Worm (Caenorhabditis elegans): ENCODE results near the gene mev-1.

DNA sequence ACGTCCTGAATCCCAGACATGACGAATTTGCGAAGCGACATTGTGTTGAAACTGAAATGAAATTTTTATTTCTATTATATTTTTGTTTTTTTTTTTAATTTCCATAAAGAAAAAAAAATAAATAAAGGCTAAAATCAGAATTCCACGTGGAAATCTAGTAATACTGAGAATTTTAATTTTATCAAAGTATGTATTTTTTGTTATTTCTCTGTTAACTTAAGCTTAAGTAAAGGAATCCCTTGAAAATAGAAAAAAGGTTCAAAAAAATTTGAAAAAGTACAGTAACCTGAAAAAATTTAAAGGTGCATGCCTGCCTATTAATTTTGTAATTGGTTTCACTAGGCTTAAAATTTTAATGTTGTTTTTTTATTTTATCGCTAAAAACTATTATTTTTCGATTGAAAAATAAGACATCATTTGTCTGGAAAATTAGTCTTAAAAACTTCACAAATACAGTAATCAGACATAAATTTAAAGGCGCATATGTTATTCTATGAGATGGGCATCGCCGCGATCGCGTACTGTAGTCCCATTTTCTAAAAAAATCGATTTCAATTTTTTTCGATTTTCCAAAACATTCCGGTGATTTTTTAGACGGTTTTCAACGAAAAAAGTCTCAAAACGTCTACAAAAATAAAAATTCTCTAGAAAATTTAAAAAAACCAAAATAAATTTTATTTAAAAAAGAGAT, 3.6 kb upstream of the mev-1 start, which contains the start of gene nex-2:
- TF ChIP-seq lag-1 (GFP tag; IDR thresholded peaks at IDR 0.05) (no peak), unc-130 (GFP tag; optimal IDR thresholded peaks at IDR 0.05) (no peak), ztf-3 (GFP tag; optimal IDR thresholded peaks at IDR 0.05) (no peak)

Data from whole organism, young adult.